Fruit fly (Drosophila melanogaster): ENCODE measurements around the gene Hel89B.

Hel89B gene

dm6 chr3R:15974235-15974634, 1.1 kb downstream of the Hel89B start (continued):
- peak; percentile 55 for TF ChIP-seq CG14710 (tag; optimal IDR thresholded peaks at IDR 0.05)
- TF ChIP-seq CG16863 (GFP tag; optimal IDR thresholded peaks at IDR 0.05), result peak; percentile 80
- peak; percentile 51 for TF ChIP-seq Hand (GFP tag; optimal IDR thresholded peaks at IDR 0.05)
- peak; percentile 75 for TF ChIP-seq tio (GFP tag; optimal IDR thresholded peaks at IDR 0.05)
- peak; percentile 56 for TF ChIP-seq CG31365 (tag; optimal IDR thresholded peaks at IDR 0.05)
- TF ChIP-seq CG5180 (GFP tag; optimal IDR thresholded peaks at IDR 0.05), result peak; percentile 70
- TF ChIP-seq pho (GFP tag; optimal IDR thresholded peaks at IDR 0.05), result peak; percentile 70
- TF ChIP-seq unpg (GFP tag; optimal IDR thresholded peaks at IDR 0.05), result peak; percentile 90
- TF ChIP-seq CG9609 (GFP tag; optimal IDR thresholded peaks at IDR 0.05), result peak; percentile 83
- TF ChIP-seq kah (GFP tag; optimal IDR thresholded peaks at IDR 0.05), result peak; percentile 77
- TF ChIP-seq CG4328 (GFP tag; optimal IDR thresholded peaks at IDR 0.05), result peak; percentile 66
- TF ChIP-seq bigmax (GFP tag; optimal IDR thresholded peaks at IDR 0.05), result no peak
- TF ChIP-seq CG13424 (tag; optimal IDR thresholded peaks at IDR 0.05), result peak; percentile 89
- TF ChIP-seq btn (GFP tag; optimal IDR thresholded peaks at IDR 0.05), result peak; percentile 75
- TF ChIP-seq zen (tag; optimal IDR thresholded peaks at IDR 0.05), result peak; percentile 64
- TF ChIP-seq CHES-1-like (GFP tag; optimal IDR thresholded peaks at IDR 0.05), result peak; percentile 70
- peak; percentile 11 for TF ChIP-seq CG14965 (GFP tag; optimal IDR thresholded peaks at IDR 0.05; ENCODE audit: borderline replicate concordance)
- TF ChIP-seq dpn (GFP tag; optimal IDR thresholded peaks at IDR 0.05), result peak; percentile 80 to 81
- TF ChIP-seq crol (GFP tag; IDR thresholded peaks at IDR 0.05), result no peak
- TF ChIP-seq jumu (GFP tag; optimal IDR thresholded peaks at IDR 0.05), result peak; percentile 74
- TF ChIP-seq hbn (GFP tag; IDR thresholded peaks at IDR 0.05; ENCODE audit: partially characterized antibody), result no peak
- no peak for TF ChIP-seq Nf-YA (GFP tag; IDR thresholded peaks at IDR 0.05)
- TF ChIP-seq Hr78 (GFP tag; optimal IDR thresholded peaks at IDR 0.05), result peak in 1 of 2 experiments; percentile 54
- TF ChIP-seq ato (GFP tag; IDR thresholded peaks at IDR 0.05; ENCODE audit: partially characterized antibody), result no peak
- TF ChIP-seq lilli (GFP tag; optimal IDR thresholded peaks at IDR 0.05), result peak; percentile 83
- TF ChIP-seq NfI (GFP tag; optimal IDR thresholded peaks at IDR 0.05), result peak; percentile 79
- TF ChIP-seq Elba2 (GFP tag; optimal IDR thresholded peaks at IDR 0.05), result no peak
- TF ChIP-seq CG13894 (tag; optimal IDR thresholded peaks at IDR 0.05), result peak; percentile 16
- peak; percentile 94 for TF ChIP-seq Med (GFP tag)
- TF ChIP-seq CG11560 (tag; IDR thresholded peaks at IDR 0.05), result no peak
- peak; percentile 66 for TF ChIP-seq CG10462 (GFP tag; optimal IDR thresholded peaks at IDR 0.05)
- peak; percentile 65 for TF ChIP-seq jing (GFP tag; optimal IDR thresholded peaks at IDR 0.05)
- TF ChIP-seq CG4617 (GFP tag; optimal IDR thresholded peaks at IDR 0.05; ENCODE audit: borderline replicate concordance), result peak; percentile 24
- TF ChIP-seq CG5953 (GFP tag; IDR thresholded peaks at IDR 0.05), result no peak
- TF ChIP-seq ab (GFP tag; optimal IDR thresholded peaks at IDR 0.05), result peak; percentile 74
- TF ChIP-seq schlank (tag; optimal IDR thresholded peaks at IDR 0.05), result peak; percentile 45
- no peak for TF ChIP-seq tll (GFP tag; optimal IDR thresholded peaks at IDR 0.05)
- TF ChIP-seq PHDP (tag; optimal IDR thresholded peaks at IDR 0.05), result peak; percentile 84
- no peak for TF ChIP-seq CG4360 (GFP tag; IDR thresholded peaks at IDR 0.05)
- TF ChIP-seq Dip2 (GFP tag; IDR thresholded peaks at IDR 0.05), result no peak
- TF ChIP-seq CG3065 (GFP tag; optimal IDR thresholded peaks at IDR 0.05), result peak; percentile 6
- TF ChIP-seq da (GFP tag; optimal IDR thresholded peaks at IDR 0.05), result peak; percentile 69
- TF ChIP-seq sens (GFP tag), result peak; percentile 96
- no peak for TF ChIP-seq CG1832 (GFP tag; optimal IDR thresholded peaks at IDR 0.05)
- peak; percentile 55 for TF ChIP-seq emc (GFP tag; optimal IDR thresholded peaks at IDR 0.05)
- no peak for TF ChIP-seq YL-1 (GFP tag; optimal IDR thresholded peaks at IDR 0.05)
- peak; percentile 79 for TF ChIP-seq CG12071 (GFP tag; optimal IDR thresholded peaks at IDR 0.05)
- peak; percentile 93 for TF ChIP-seq dmrt99B (tag; optimal IDR thresholded peaks at IDR 0.05)
- TF ChIP-seq lola (GFP tag; optimal IDR thresholded peaks at IDR 0.05), result peak in 1 of 3 experiments; percentile 70
- peak; percentile 56 for TF ChIP-seq CG16815 (GFP tag; optimal IDR thresholded peaks at IDR 0.05)
